Worm (Caenorhabditis elegans): Measurements from ENCODE around the gene T05C7.4.

DNA sequence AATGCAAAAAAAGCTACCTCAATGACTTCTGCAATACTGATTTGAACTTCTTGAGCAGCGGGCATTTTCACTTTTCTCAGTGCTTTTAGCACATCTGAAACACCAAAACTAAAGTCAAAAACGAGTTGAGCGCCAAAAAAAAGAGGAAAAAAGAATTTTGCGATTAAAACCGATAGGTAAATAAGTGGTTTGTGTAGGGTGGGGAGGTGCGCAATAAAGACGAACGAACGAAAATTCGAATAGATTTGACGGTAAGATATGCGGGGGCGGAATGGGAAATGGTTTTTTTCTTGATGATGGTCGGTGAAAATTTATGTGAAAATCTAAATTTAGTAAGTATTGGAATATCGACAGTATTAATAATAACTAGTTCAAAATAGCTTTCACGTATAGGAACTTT lies 4.7 kb downstream of the T05C7.4 start, which contains the start of gene frm-5.1:
- TF ChIP-seq T22C8.4 (GFP tag; IDR thresholded peaks at IDR 0.05) (no peak), tab-1 (GFP tag; IDR thresholded peaks at IDR 0.05) (no peak), flt-1 (GFP tag; IDR thresholded peaks at IDR 0.05) (no peak), ref-1 (GFP tag; conservative IDR thresholded peaks at IDR 0.05) (no peak)

Measured in whole organism, midembryonic.